Fruit fly (Drosophila melanogaster) whole organism, pupa: Measurements from ENCODE around the gene Bro.
A peak's percentile ranks its signal among the peaks of the same experiment; 100 is the strongest.

Experiments used
- CG10348 ChIP-seq: fragments of 200-800 bp; sonication (Bioruptor generic); IDR thresholded peaks from 2 replicates; pipeline ENCODE4 v1.3.6; 2022; ENCODE audit warnings: missing biosample characterization, missing genetic modification characterization
- CG12605 ChIP-seq: fragments of 200-800 bp; sonication (Bioruptor generic); IDR thresholded peaks from 2 replicates; pipeline ENCODE4 v1.3.6; 2022; ENCODE audit warnings: missing biosample characterization, missing genetic modification characterization
- CG13204 ChIP-seq: fragments of 200-800 bp; sonication (Bioruptor generic); optimal IDR thresholded peaks from 2 replicates; lab custom pipeline; 2018; ENCODE audit warnings: missing biosample characterization, mild to moderate bottlenecking, missing genetic modification characterization, moderate library complexity
- CG14655 ChIP-seq: fragments of 200-800 bp; sonication (Bioruptor generic); optimal IDR thresholded peaks from 3 replicates; lab custom pipeline; 2017; ENCODE audit warnings: mild to moderate bottlenecking, missing biosample characterization, missing genetic modification reagents, missing genetic modification characterization
- CG15710 ChIP-seq: fragments of 200-800 bp; sonication (Bioruptor generic); optimal IDR thresholded peaks from 2 replicates; lab custom pipeline; 2018; ENCODE audit warnings: missing biosample characterization, mild to moderate bottlenecking, missing genetic modification characterization, moderate library complexity
- CG17806 ChIP-seq: fragments of 200-800 bp; sonication (Bioruptor generic); optimal IDR thresholded peaks from 2 replicates; lab custom pipeline; 2018; ENCODE audit warnings: missing biosample characterization, mild to moderate bottlenecking, missing genetic modification characterization, moderate library complexity
- CG32121 ChIP-seq: fragments of 200-800 bp; sonication (Bioruptor generic); IDR thresholded peaks from 2 replicates; pipeline ENCODE4 v1.3.6; 2022; ENCODE audit warnings: missing biosample characterization, missing genetic modification characterization
- CG34367 ChIP-seq: fragments of 200-800 bp; sonication (Bioruptor generic); optimal IDR thresholded peaks from 2 replicates; lab custom pipeline; 2018; ENCODE audit warnings: missing biosample characterization, mild to moderate bottlenecking, missing genetic modification characterization
- CG4496 ChIP-seq: fragments of 200-800 bp; sonication (Bioruptor generic); IDR thresholded peaks from 3 replicates; pipeline ENCODE4 v1.3.6; 2022; ENCODE audit warnings: missing biosample characterization, missing genetic modification characterization
- CG8159 ChIP-seq: fragments of 200-800 bp; sonication (Bioruptor generic); optimal IDR thresholded peaks from 3 replicates; lab custom pipeline; 2018; ENCODE audit warnings: missing biosample characterization, mild to moderate bottlenecking, missing genetic modification characterization, moderate library complexity
- CG8301 ChIP-seq: fragments of 200-800 bp; sonication (Bioruptor generic); optimal IDR thresholded peaks from 2 replicates; lab custom pipeline; 2018; ENCODE audit warnings: missing biosample characterization, mild to moderate bottlenecking, missing genetic modification characterization
- CG9948 ChIP-seq: fragments of 200-800 bp; sonication (Bioruptor generic); optimal IDR thresholded peaks from 2 replicates; lab custom pipeline; 2018; ENCODE audit warnings: missing biosample characterization, mild to moderate bottlenecking, missing genetic modification characterization, moderate library complexity
- D1 ChIP-seq: fragments of 200-800 bp; sonication (Bioruptor generic); optimal IDR thresholded peaks from 2 replicates; lab custom pipeline; 2018; ENCODE audit warnings: missing biosample characterization, mild to moderate bottlenecking, missing genetic modification characterization, moderate library complexity
- EcR ChIP-seq: fragments of 200-800 bp; sonication (Bioruptor generic); optimal IDR thresholded peaks from 3 replicates; lab custom pipeline; 2019; ENCODE audit warnings: missing biosample characterization, missing genetic modification characterization, mild to moderate bottlenecking, moderate library complexity, missing genetic modification reagents
- Ets98B ChIP-seq: fragments of 200-800 bp; sonication (Bioruptor generic); IDR thresholded peaks from 2 replicates; pipeline ENCODE4 v1.3.6; 2022; ENCODE audit warnings: missing biosample characterization, missing genetic modification characterization
- Pif1A ChIP-seq: fragments of 200-800 bp; sonication (Bioruptor generic); optimal IDR thresholded peaks from 3 replicates; lab custom pipeline; 2016; ENCODE audit warnings: missing biosample characterization, missing genetic modification characterization
- Pif1B ChIP-seq: fragments of 200-800 bp; sonication (Bioruptor generic); optimal IDR thresholded peaks from 3 replicates; lab custom pipeline; 2016; ENCODE audit warnings: missing biosample characterization, missing genetic modification characterization
- Snoo ChIP-seq: fragments of 200-800 bp; sonication (Bioruptor generic); optimal IDR thresholded peaks from 3 replicates; lab custom pipeline; 2017; ENCODE audit warnings: missing biosample characterization, mild to moderate bottlenecking, missing genetic modification characterization, inconsistent platforms
- fd96Ca ChIP-seq: fragments of 200-800 bp; sonication (Bioruptor generic); IDR thresholded peaks from 3 replicates; pipeline ENCODE4 v1.3.6; 2022; ENCODE audit warnings: missing biosample characterization, missing genetic modification characterization
- gl ChIP-seq: fragments of 200-800 bp; sonication (Bioruptor generic); optimal IDR thresholded peaks from 2 replicates; lab custom pipeline; 2018; ENCODE audit warnings: missing biosample characterization, mild to moderate bottlenecking, missing genetic modification characterization
- rn ChIP-seq: fragments of 200-800 bp; sonication (Bioruptor generic); IDR thresholded peaks from 2 replicates; pipeline ENCODE4 v1.3.6; 2022; ENCODE audit warnings: missing biosample characterization, missing genetic modification characterization

Gene Bro

dm6 chr3L:1675242-1675641 lies 27.6 kb downstream of the Bro start:
- TF ChIP-seq rn (GFP tag; lab: Robert Waterston, UW) (no peak), Ets98B (GFP tag; lab: Robert Waterston, UW) (no peak), gl (tag; lab: Kevin White, UChicago) (no peak), CG8159 (no peak), CG32121 (GFP tag; lab: Robert Waterston, UW) (no peak), CG34367 (no peak), CG13204 (no peak), CG14655 (no peak), D1 (tag; lab: Kevin White, UChicago) (no peak), CG15710 (no peak), Snoo (tag; lab: Kevin White, UChicago) (no peak), CG9948 (tag; lab: Kevin White, UChicago) (no peak), CG4496 (GFP tag; lab: Robert Waterston, UW) (no peak)

- no peak for TF ChIP-seq EcR (GFP tag; lab: Kevin White, UChicago)
- TF ChIP-seq Snoo (tag; lab: Kevin White, UChicago), result no peak
- TF ChIP-seq fd96Ca (GFP tag; lab: Robert Waterston, UW), result no peak
- no peak for TF ChIP-seq CG4496 (GFP tag; lab: Robert Waterston, UW)
- TF ChIP-seq D1 (tag; lab: Kevin White, UChicago), result no peak
- TF ChIP-seq CG34367, result no peak
- TF ChIP-seq Pif1A (GFP tag; lab: Kevin White, UChicago), result no peak
- TF ChIP-seq CG17806 (tag; lab: Kevin White, UChicago), result no peak
- TF ChIP-seq CG8301 (tag; lab: Kevin White, UChicago), result no peak
- no peak for TF ChIP-seq Ets98B (GFP tag; lab: Robert Waterston, UW)
- TF ChIP-seq CG15710, result no peak
- TF ChIP-seq CG12605, result no peak
- TF ChIP-seq rn (GFP tag; lab: Robert Waterston, UW), result no peak
- TF ChIP-seq CG32121 (GFP tag; lab: Robert Waterston, UW), result no peak
- TF ChIP-seq CG14655, result no peak
- TF ChIP-seq CG10348 (GFP tag; lab: Robert Waterston, UW), result no peak
- TF ChIP-seq gl (tag; lab: Kevin White, UChicago), result no peak
- TF ChIP-seq Pif1B (GFP tag; lab: Kevin White, UChicago), result no peak
- no peak for TF ChIP-seq CG9948 (tag; lab: Kevin White, UChicago)
- no peak for TF ChIP-seq CG13204
- TF ChIP-seq, all 21 proteins: peak for 0
Observed at dm6 chr3L:1676222-1676621, 28.6 kb downstream of the Bro start.

DNA sequence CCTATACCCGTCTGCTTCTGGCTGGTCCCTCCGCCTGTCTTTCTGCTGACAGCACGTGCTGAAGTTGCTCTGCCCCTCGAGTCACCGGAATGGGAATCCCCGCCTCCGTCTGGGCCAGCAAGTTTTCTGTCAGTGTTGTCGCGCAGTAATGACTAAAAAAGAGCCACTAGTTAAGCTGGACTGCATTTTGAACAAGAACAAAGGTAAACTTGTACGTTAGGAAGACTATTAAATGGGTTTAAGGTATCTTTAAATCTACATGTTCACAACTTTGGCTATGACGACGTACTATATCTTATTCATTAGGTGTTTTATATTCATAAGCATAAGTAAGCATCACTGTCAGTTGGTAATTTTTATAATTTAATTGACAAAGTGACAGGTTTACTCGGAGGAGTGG lies 31.7 kb downstream of the Bro start:
- TF ChIP-seq Pif1B (GFP tag; lab: Kevin White, UChicago) (peak; percentile 11), Snoo (tag; lab: Kevin White, UChicago) (peak; percentile 39), gl (tag; lab: Kevin White, UChicago) (peak; percentile 5), D1 (tag; lab: Kevin White, UChicago) (no peak), rn (GFP tag; lab: Robert Waterston, UW) (no peak), CG9948 (tag; lab: Kevin White, UChicago) (peak; percentile 28), CG13204 (no peak), Ets98B (GFP tag; lab: Robert Waterston, UW) (no peak), CG12605 (no peak), CG17806 (tag; lab: Kevin White, UChicago) (peak; percentile 23), CG34367 (no peak), CG8159 (peak; percentile 61), EcR (GFP tag; lab: Kevin White, UChicago) (peak; percentile 23), CG32121 (GFP tag; lab: Robert Waterston, UW) (no peak), CG14655 (peak; percentile 35), CG8301 (tag; lab: Kevin White, UChicago) (peak; percentile 9), CG15710 (peak; percentile 38), Pif1A (GFP tag; lab: Kevin White, UChicago) (peak; percentile 36), CG10348 (GFP tag; lab: Robert Waterston, UW) (no peak), fd96Ca (GFP tag; lab: Robert Waterston, UW) (no peak), CG4496 (GFP tag; lab: Robert Waterston, UW) (no peak)
- TF ChIP-seq, all 21 proteins: peak for 11

DNA sequence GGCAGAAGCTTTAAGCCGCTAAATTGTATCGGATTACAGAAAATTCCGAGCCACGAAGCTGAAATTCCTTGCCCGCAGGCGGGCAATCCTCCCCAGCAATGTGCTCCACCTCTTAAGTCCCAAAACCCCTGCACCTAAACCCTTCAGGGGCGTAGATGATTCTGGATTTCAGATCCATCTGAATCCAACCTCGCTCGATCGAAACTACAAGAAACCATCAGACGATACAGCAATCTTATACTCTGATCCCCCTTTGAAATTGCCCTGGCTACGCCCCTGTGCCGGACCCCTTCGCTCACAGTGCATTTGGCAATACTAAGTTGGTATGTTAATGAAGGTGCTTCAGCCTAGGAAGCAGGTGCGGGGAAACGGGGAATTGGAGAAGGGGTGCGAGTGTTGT lies 35.4 kb downstream of the Bro start:
- TF ChIP-seq CG15710 (peak; percentile 67), CG14655 (peak; percentile 57), CG32121 (GFP tag; lab: Robert Waterston, UW) (no peak), D1 (tag; lab: Kevin White, UChicago) (no peak), CG8159 (peak; percentile 77), CG4496 (GFP tag; lab: Robert Waterston, UW) (peak; percentile 82), Snoo (tag; lab: Kevin White, UChicago) (peak; percentile 17), gl (tag; lab: Kevin White, UChicago) (peak; percentile 44), CG9948 (tag; lab: Kevin White, UChicago) (peak; percentile 63), Pif1A (GFP tag; lab: Kevin White, UChicago) (peak; percentile 66), Pif1B (GFP tag; lab: Kevin White, UChicago) (peak; percentile 68), rn (GFP tag; lab: Robert Waterston, UW) (no peak; the same call in 1 of the 2 replicates), EcR (GFP tag; lab: Kevin White, UChicago) (no peak), fd96Ca (GFP tag; lab: Robert Waterston, UW) (peak; percentile 71; the same call in 2 of the 3 replicates), CG12605 (peak; percentile 77), CG17806 (tag; lab: Kevin White, UChicago) (peak; percentile 64), CG13204 (no peak), CG34367 (peak; percentile 41), CG8301 (tag; lab: Kevin White, UChicago) (peak; percentile 26), Ets98B (GFP tag; lab: Robert Waterston, UW) (0 out of 2 replicates have a peak, but pooled peaks have one; percentile 21), CG10348 (GFP tag; lab: Robert Waterston, UW) (no peak)

dm6 chr3L:1688161-1688560 lies 40.5 kb downstream of the Bro start:
- TF ChIP-seq CG8159 (peak; percentile 22), D1 (tag; lab: Kevin White, UChicago) (no peak), CG14655 (peak; percentile 50), rn (GFP tag; lab: Robert Waterston, UW) (no peak), CG8301 (tag; lab: Kevin White, UChicago) (peak; percentile 42), CG9948 (tag; lab: Kevin White, UChicago) (peak; percentile 12), gl (tag; lab: Kevin White, UChicago) (no peak)
